Fruit fly (Drosophila melanogaster): ENCODE measurements around the gene CG14406.

The CG14406 gene

DNA sequence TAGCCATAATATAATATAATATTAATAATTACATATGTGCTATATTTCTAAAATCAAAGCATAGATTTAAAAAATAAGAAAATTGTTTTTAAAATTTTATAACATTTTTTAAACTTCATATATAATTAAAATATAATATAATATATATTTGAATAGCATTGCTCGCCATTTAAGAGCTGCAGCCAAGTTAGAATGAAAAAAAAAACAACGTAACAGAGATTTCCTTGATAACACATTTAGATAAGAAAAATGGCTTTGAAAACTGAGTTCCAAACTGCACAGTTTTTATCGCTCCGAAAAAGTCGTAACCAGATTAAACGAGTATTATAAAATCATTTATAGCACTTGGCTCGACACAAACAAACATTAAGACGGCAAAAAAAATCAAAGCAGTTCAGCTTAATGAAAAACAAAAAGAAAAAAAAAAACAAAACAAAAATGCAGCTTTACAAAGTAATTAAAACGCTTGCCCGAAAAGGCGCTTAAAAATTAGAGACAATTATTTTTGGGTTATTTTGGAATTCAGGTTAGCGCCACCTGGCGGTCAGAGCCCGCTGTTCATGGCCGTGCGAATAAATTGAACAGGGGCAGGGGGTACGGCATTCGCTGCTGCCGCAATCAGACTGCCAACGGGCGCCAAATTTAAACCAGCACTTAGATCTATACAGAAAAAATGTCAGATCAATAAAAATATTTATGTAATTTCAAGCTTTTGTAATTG is 827 bp downstream of the CG14406 start, which contains the start of gene fiz:
Gene fiz, minus strand, starts transcription at position 51 of the 721 bp plus-strand sequence.
- no peak for TF ChIP-seq CG8632 (GFP tag; optimal IDR thresholded peaks at IDR 0.05)
- peak; percentile 6 for TF ChIP-seq Eip78C (GFP tag)
- TF ChIP-seq CG10669 (GFP tag; optimal IDR thresholded peaks at IDR 0.05) = no peak
- peak; percentile 2 for TF ChIP-seq Hr39 (GFP tag; optimal IDR thresholded peaks at IDR 0.05)
- TF ChIP-seq lz (GFP tag; optimal IDR thresholded peaks at IDR 0.05) = no peak
- TF ChIP-seq CG15336 (GFP tag; IDR thresholded peaks at IDR 0.05) = 0 out of 2 replicates have a peak, but pooled peaks have one; percentile 30
- no peak for TF ChIP-seq dac (GFP tag; optimal IDR thresholded peaks at IDR 0.05)
- TF ChIP-seq CG6163 (GFP tag; IDR thresholded peaks at IDR 0.05) = 0 out of 3 replicates have a peak, but pooled peaks have one; percentile 25
- peak; percentile 27 for TF ChIP-seq vri (GFP tag; optimal IDR thresholded peaks at IDR 0.05)
- TF ChIP-seq CG3919 (GFP tag; optimal IDR thresholded peaks at IDR 0.05) = no peak

DNA sequence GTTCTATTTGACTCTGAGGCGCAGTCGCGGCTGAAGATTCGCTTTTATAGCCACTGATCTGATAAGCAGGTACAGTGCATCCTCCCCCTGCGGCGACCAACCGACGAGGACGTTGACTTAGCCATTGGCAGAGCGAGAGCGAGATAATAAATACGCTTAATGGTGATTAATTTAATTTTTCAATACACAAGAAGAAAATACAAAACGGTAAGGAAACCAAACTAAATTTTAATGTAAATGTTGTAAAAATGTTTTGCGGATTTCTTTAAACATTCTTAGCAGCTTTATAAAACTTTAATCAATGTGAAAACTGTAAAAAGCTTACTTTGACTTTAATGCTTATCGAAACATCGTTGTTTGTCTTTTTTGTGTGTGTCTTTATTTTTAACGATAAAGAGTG is 1.6 kb downstream of the CG14406 start:
- TF ChIP-seq Hr39 (GFP tag; optimal IDR thresholded peaks at IDR 0.05) (peak; percentile 22), CG32006 (GFP tag; optimal IDR thresholded peaks at IDR 0.05) (peak; percentile 21), Eip78C (GFP tag) (peak; percentile 57), esn (GFP tag; optimal IDR thresholded peaks at IDR 0.05) (peak; percentile 13), Met (GFP tag; optimal IDR thresholded peaks at IDR 0.05) (peak; percentile 18), svp (GFP tag) (peak; percentile 74), Eip93F (GFP tag; optimal IDR thresholded peaks at IDR 0.05) (no peak), Lpt (GFP tag; optimal IDR thresholded peaks at IDR 0.05) (no peak)

DNA sequence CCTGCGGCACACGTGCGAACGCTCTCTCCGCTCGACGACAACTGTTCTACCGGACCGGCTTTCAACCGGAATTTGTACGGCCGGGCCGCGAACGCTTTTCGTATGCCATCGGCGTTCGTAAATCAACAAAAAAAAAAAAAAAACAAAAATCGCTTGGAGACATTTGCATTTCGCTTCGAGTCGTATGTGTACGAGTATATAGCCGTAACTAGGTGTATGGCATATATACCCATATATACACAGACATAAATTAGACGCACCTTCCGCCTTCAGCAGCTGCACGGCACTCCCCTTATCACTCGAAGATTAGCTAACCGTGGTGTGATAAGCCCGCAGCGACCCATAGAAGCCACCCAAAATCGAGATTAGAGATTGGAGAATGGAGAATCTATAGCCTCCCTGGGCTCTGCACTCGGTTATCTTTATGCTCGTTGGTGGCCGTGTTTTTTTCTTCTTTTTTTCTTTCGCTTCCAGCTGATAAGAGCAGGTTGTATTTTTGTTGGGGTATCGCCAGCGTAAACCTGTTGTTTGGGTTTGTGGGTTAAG is 5.1 kb downstream of the CG14406 start, which contains the start of gene CG9512:
Gene CG9512, minus strand, starts transcription at position 51 of the 546 bp plus-strand sequence.
- no peak for TF ChIP-seq CG8319 (GFP tag; optimal IDR thresholded peaks at IDR 0.05)
- no peak for TF ChIP-seq Ets96B (tag; optimal IDR thresholded peaks at IDR 0.05)
- peak; percentile 87 for TF ChIP-seq vri (GFP tag; optimal IDR thresholded peaks at IDR 0.05)
- TF ChIP-seq CG7368 (GFP tag; optimal IDR thresholded peaks at IDR 0.05) = no peak
- TF ChIP-seq svp (GFP tag) = peak; percentile 68
- TF ChIP-seq fkh (GFP tag; optimal IDR thresholded peaks at IDR 0.05) = peak; percentile 34
- TF ChIP-seq dac (GFP tag; optimal IDR thresholded peaks at IDR 0.05) = no peak
- no peak for TF ChIP-seq Blimp-1 (GFP tag; optimal IDR thresholded peaks at IDR 0.05)

DNA sequence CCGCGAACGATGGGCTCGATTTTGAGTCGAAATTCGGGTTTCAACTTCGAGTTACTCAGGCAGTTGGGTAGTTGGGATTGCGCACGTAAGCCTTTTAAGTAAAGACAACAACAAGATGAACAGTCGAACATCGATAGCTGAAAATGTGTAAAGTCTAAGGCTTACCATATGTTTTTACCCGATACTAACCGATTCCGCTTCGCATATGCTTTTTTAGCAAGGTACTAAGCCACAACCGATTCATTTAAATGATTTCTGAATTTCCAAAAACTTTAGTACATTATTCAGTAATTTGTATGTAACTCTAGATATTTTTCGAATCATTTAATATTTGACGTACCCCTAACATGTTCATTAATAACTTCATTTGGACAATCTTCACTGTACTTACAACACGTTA is 13.1 kb downstream of the CG14406 start:
- TF ChIP-seq pdm3 (GFP tag; optimal IDR thresholded peaks at IDR 0.05) = peak; percentile 81
- peak; percentile 55 for TF ChIP-seq CG11762 (GFP tag; optimal IDR thresholded peaks at IDR 0.05; ENCODE audit: insufficient read depth)
- TF ChIP-seq CG10631 (GFP tag; optimal IDR thresholded peaks at IDR 0.05) = peak; percentile 27
- TF ChIP-seq Eip75B (GFP tag; optimal IDR thresholded peaks at IDR 0.05) = peak; percentile 70
- TF ChIP-seq Hr38 (GFP tag; optimal IDR thresholded peaks at IDR 0.05) = no peak
- TF ChIP-seq cyc (GFP tag; optimal IDR thresholded peaks at IDR 0.05) = peak; percentile 74
- no peak for TF ChIP-seq dsx (GFP tag; optimal IDR thresholded peaks at IDR 0.05; ENCODE audit: poor library complexity, severe bottlenecking)
- peak; percentile 81 for TF ChIP-seq CG6792 (GFP tag; optimal IDR thresholded peaks at IDR 0.05)
- peak; percentile 70 for TF ChIP-seq Hr39 (GFP tag; optimal IDR thresholded peaks at IDR 0.05)
- no peak for TF ChIP-seq vri (GFP tag; optimal IDR thresholded peaks at IDR 0.05)
- TF ChIP-seq Lpt (GFP tag; optimal IDR thresholded peaks at IDR 0.05) = peak; percentile 33
- peak; percentile 79 for TF ChIP-seq Met (GFP tag; optimal IDR thresholded peaks at IDR 0.05)
- TF ChIP-seq Ets96B (tag; optimal IDR thresholded peaks at IDR 0.05) = no peak
- peak; percentile 66 for TF ChIP-seq CG8319 (GFP tag; optimal IDR thresholded peaks at IDR 0.05)
- peak; percentile 46 for TF ChIP-seq CG4318 (GFP tag; optimal IDR thresholded peaks at IDR 0.05)
- TF ChIP-seq eg (GFP tag; IDR thresholded peaks at IDR 0.05) = peak; percentile 7; the same call in 1 of the 3 replicates
- peak; percentile 72 for TF ChIP-seq CG31627 (GFP tag; optimal IDR thresholded peaks at IDR 0.05)
- peak; percentile 20 for TF ChIP-seq CG6854 (GFP tag; optimal IDR thresholded peaks at IDR 0.05)
- peak; percentile 72 for TF ChIP-seq achi (GFP tag; optimal IDR thresholded peaks at IDR 0.05)
- TF ChIP-seq CG8119 (GFP tag; IDR thresholded peaks at IDR 0.05) = peak; percentile 77
- no peak for TF ChIP-seq Gug (GFP tag; IDR thresholded peaks at IDR 0.05)
- peak; percentile 70 for TF ChIP-seq CG15336 (GFP tag; IDR thresholded peaks at IDR 0.05)
- TF ChIP-seq Ets21C (GFP tag; optimal IDR thresholded peaks at IDR 0.05) = peak; percentile 58
- TF ChIP-seq CG8632 (GFP tag; optimal IDR thresholded peaks at IDR 0.05) = peak; percentile 75
- TF ChIP-seq net (GFP tag; optimal IDR thresholded peaks at IDR 0.05) = peak; percentile 59
- peak; percentile 23 for TF ChIP-seq CG16779 (tag; optimal IDR thresholded peaks at IDR 0.05)
- peak; percentile 78 for TF ChIP-seq CG32006 (GFP tag; optimal IDR thresholded peaks at IDR 0.05)
- TF ChIP-seq OdsH (GFP tag; optimal IDR thresholded peaks at IDR 0.05) = peak; percentile 76
- TF ChIP-seq dac (GFP tag; optimal IDR thresholded peaks at IDR 0.05) = peak; percentile 17
- no peak for TF ChIP-seq CG3032 (tag; optimal IDR thresholded peaks at IDR 0.05)
- TF ChIP-seq CG6163 (GFP tag; IDR thresholded peaks at IDR 0.05) = 0 out of 3 replicates have a peak, but pooled peaks have one; percentile 24
- TF ChIP-seq Sox102F (GFP tag; optimal IDR thresholded peaks at IDR 0.05) = peak; percentile 75
